Fruit fly (Drosophila melanogaster) whole organism, pupa: ENCODE results near the gene Fam92.

ENCODE experiments used
- CG10348 ChIP-seq: fragments of 200-800 bp; sonication (Bioruptor generic); IDR thresholded peaks from 2 replicates; pipeline ENCODE4 v1.3.6; 2022; ENCODE audit warnings: missing biosample characterization, missing genetic modification characterization
- CG12605 ChIP-seq: fragments of 200-800 bp; sonication (Bioruptor generic); IDR thresholded peaks from 2 replicates; pipeline ENCODE4 v1.3.6; 2022; ENCODE audit warnings: missing biosample characterization, missing genetic modification characterization
- CG13204 ChIP-seq: fragments of 200-800 bp; sonication (Bioruptor generic); optimal IDR thresholded peaks from 2 replicates; lab custom pipeline; 2018; ENCODE audit warnings: missing biosample characterization, mild to moderate bottlenecking, missing genetic modification characterization, moderate library complexity
- CG14655 ChIP-seq: fragments of 200-800 bp; sonication (Bioruptor generic); optimal IDR thresholded peaks from 3 replicates; lab custom pipeline; 2017; ENCODE audit warnings: mild to moderate bottlenecking, missing biosample characterization, missing genetic modification reagents, missing genetic modification characterization
- CG15710 ChIP-seq: fragments of 200-800 bp; sonication (Bioruptor generic); optimal IDR thresholded peaks from 2 replicates; lab custom pipeline; 2018; ENCODE audit warnings: missing biosample characterization, mild to moderate bottlenecking, missing genetic modification characterization, moderate library complexity
- CG17806 ChIP-seq: fragments of 200-800 bp; sonication (Bioruptor generic); optimal IDR thresholded peaks from 2 replicates; lab custom pipeline; 2018; ENCODE audit warnings: missing biosample characterization, mild to moderate bottlenecking, missing genetic modification characterization, moderate library complexity
- CG32121 ChIP-seq: fragments of 200-800 bp; sonication (Bioruptor generic); IDR thresholded peaks from 2 replicates; pipeline ENCODE4 v1.3.6; 2022; ENCODE audit warnings: missing biosample characterization, missing genetic modification characterization
- CG34367 ChIP-seq: fragments of 200-800 bp; sonication (Bioruptor generic); optimal IDR thresholded peaks from 2 replicates; lab custom pipeline; 2018; ENCODE audit warnings: missing biosample characterization, mild to moderate bottlenecking, missing genetic modification characterization
- CG4496 ChIP-seq: fragments of 200-800 bp; sonication (Bioruptor generic); IDR thresholded peaks from 3 replicates; pipeline ENCODE4 v1.3.6; 2022; ENCODE audit warnings: missing biosample characterization, missing genetic modification characterization
- CG8159 ChIP-seq: fragments of 200-800 bp; sonication (Bioruptor generic); optimal IDR thresholded peaks from 3 replicates; lab custom pipeline; 2018; ENCODE audit warnings: missing biosample characterization, mild to moderate bottlenecking, missing genetic modification characterization, moderate library complexity
- CG8301 ChIP-seq: fragments of 200-800 bp; sonication (Bioruptor generic); optimal IDR thresholded peaks from 2 replicates; lab custom pipeline; 2018; ENCODE audit warnings: missing biosample characterization, mild to moderate bottlenecking, missing genetic modification characterization
- CG9948 ChIP-seq: fragments of 200-800 bp; sonication (Bioruptor generic); optimal IDR thresholded peaks from 2 replicates; lab custom pipeline; 2018; ENCODE audit warnings: missing biosample characterization, mild to moderate bottlenecking, missing genetic modification characterization, moderate library complexity
- D1 ChIP-seq: fragments of 200-800 bp; sonication (Bioruptor generic); optimal IDR thresholded peaks from 2 replicates; lab custom pipeline; 2018; ENCODE audit warnings: missing biosample characterization, mild to moderate bottlenecking, missing genetic modification characterization, moderate library complexity
- EcR ChIP-seq: fragments of 200-800 bp; sonication (Bioruptor generic); optimal IDR thresholded peaks from 3 replicates; lab custom pipeline; 2019; ENCODE audit warnings: missing biosample characterization, missing genetic modification characterization, mild to moderate bottlenecking, moderate library complexity, missing genetic modification reagents
- Ets98B ChIP-seq: fragments of 200-800 bp; sonication (Bioruptor generic); IDR thresholded peaks from 2 replicates; pipeline ENCODE4 v1.3.6; 2022; ENCODE audit warnings: missing biosample characterization, missing genetic modification characterization
- Pif1A ChIP-seq: fragments of 200-800 bp; sonication (Bioruptor generic); optimal IDR thresholded peaks from 3 replicates; lab custom pipeline; 2016; ENCODE audit warnings: missing biosample characterization, missing genetic modification characterization
- Pif1B ChIP-seq: fragments of 200-800 bp; sonication (Bioruptor generic); optimal IDR thresholded peaks from 3 replicates; lab custom pipeline; 2016; ENCODE audit warnings: missing biosample characterization, missing genetic modification characterization
- Snoo ChIP-seq: fragments of 200-800 bp; sonication (Bioruptor generic); optimal IDR thresholded peaks from 3 replicates; lab custom pipeline; 2017; ENCODE audit warnings: missing biosample characterization, mild to moderate bottlenecking, missing genetic modification characterization, inconsistent platforms
- fd96Ca ChIP-seq: fragments of 200-800 bp; sonication (Bioruptor generic); IDR thresholded peaks from 3 replicates; pipeline ENCODE4 v1.3.6; 2022; ENCODE audit warnings: missing biosample characterization, missing genetic modification characterization
- gl ChIP-seq: fragments of 200-800 bp; sonication (Bioruptor generic); optimal IDR thresholded peaks from 2 replicates; lab custom pipeline; 2018; ENCODE audit warnings: missing biosample characterization, mild to moderate bottlenecking, missing genetic modification characterization
- rn ChIP-seq: fragments of 200-800 bp; sonication (Bioruptor generic); IDR thresholded peaks from 2 replicates; pipeline ENCODE4 v1.3.6; 2022; ENCODE audit warnings: missing biosample characterization, missing genetic modification characterization

The Fam92 gene

DNA sequence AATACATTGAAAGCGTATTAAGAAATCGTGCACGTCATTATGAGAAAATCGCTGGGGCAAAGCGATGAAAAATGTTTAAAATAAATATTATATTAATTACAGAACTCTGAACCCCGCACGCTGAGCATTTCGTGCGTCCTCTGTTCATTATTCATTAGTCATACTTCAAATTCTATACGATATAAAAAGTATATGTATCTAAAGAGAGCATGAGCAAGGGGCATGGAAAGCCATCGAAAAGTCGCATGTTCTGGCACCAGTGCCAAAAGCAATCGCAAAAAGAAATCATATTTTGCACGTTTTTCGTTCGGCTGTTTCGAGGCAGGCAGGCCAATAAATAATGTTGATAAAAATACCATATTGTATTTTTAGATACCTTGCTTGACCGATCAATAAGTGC, 34.5 kb downstream of the Fam92 start:
- TF ChIP-seq EcR (GFP tag; lab: Kevin White, UChicago) (no peak), CG10348 (GFP tag; lab: Robert Waterston, UW) (no peak), CG14655 (GFP tag; lab: Kevin White, UChicago) (no peak), CG9948 (no peak), gl (tag; lab: Kevin White, UChicago) (no peak), Pif1A (GFP tag; lab: Kevin White, UChicago) (no peak), rn (GFP tag; lab: Robert Waterston, UW) (no peak)

DNA sequence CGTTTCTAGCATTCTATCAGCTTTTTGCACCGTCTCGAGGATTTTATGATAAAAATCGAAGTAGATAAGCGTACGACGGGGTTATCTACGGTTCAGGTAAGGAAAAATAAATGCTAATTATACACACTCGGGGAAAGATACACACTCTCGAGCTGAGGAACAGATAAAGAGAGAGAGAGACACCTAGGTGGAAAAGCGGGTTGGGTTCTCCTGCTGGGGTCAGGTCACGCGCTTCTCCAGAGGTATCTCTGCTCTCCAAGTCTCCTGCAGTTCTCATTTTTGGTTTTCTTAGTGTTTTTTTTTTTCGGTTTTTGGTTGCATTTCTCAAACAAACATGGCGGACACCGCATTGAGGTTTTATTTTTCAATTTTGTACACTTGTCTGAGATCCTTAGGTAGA, 35.1 kb downstream of the Fam92 start:
- TF ChIP-seq Pif1A (GFP tag; lab: Kevin White, UChicago) (no peak), Snoo (tag; lab: Kevin White, UChicago) (no peak), EcR (GFP tag; lab: Kevin White, UChicago) (no peak), rn (GFP tag; lab: Robert Waterston, UW) (no peak), CG10348 (GFP tag; lab: Robert Waterston, UW) (no peak), CG15710 (tag; lab: Kevin White, UChicago) (no peak), CG32121 (GFP tag; lab: Robert Waterston, UW) (no peak)
- TF ChIP-seq, all 21 proteins: peak for 0

dm6 chr2L:12460767-12461739, 36.3 kb downstream of the Fam92 start:
- TF ChIP-seq CG34367 (tag; lab: Kevin White, UChicago) (peak; percentile 55), Pif1A (GFP tag; lab: Kevin White, UChicago) (peak; percentile 65), Ets98B (GFP tag; lab: Robert Waterston, UW) (peak; percentile 74), CG10348 (GFP tag; lab: Robert Waterston, UW) (no peak), CG15710 (tag; lab: Kevin White, UChicago) (peak; percentile 21), CG17806 (tag; lab: Kevin White, UChicago) (peak; percentile 28), CG8301 (tag; lab: Kevin White, UChicago) (peak; percentile 28), rn (GFP tag; lab: Robert Waterston, UW) (0 out of 2 replicates have a peak, but pooled peaks have one; percentile 23), Pif1B (GFP tag; lab: Kevin White, UChicago) (peak; percentile 77), CG4496 (peak; percentile 69; the same call in 2 of the 3 replicates), EcR (GFP tag; lab: Kevin White, UChicago) (peak; percentile 62), D1 (tag; lab: Kevin White, UChicago) (peak; percentile 20), Snoo (tag; lab: Kevin White, UChicago) (peak; percentile 58), fd96Ca (GFP tag; lab: Robert Waterston, UW) (no peak; the same call in 1 of the 3 replicates), CG13204 (GFP tag; lab: Kevin White, UChicago) (peak; percentile 27), CG14655 (GFP tag; lab: Kevin White, UChicago) (peak; percentile 31), CG9948 (peak; percentile 9), gl (tag; lab: Kevin White, UChicago) (peak; percentile 65), CG32121 (GFP tag; lab: Robert Waterston, UW) (peak; percentile 68), CG8159 (tag; lab: Kevin White, UChicago) (peak; percentile 30), CG12605 (peak; percentile 79)

DNA sequence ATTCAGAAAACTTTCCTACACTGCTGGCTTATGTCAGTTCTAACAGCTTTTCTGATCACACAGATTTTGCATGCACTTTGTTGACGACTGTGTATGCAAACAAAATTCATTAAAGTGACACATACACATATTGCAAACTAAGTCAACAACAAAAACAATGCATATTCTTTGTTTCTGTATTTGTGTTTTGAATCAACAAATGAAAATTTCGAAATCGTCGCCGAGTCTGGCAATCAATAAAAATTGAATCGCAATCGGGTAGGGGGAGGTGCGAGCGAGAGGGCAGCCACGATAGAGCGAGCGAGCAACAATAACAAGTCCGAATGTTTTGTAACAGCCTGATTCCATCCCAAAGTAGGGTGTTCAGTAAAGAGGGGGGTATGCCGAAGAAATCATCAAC, 38.3 kb downstream of the Fam92 start:
- TF ChIP-seq CG17806 (tag; lab: Kevin White, UChicago) (no peak), D1 (tag; lab: Kevin White, UChicago) (no peak)
- TF ChIP-seq, all 21 proteins: peak for 0

- TF ChIP-seq CG12605, result no peak
- no peak for TF ChIP-seq Pif1B (GFP tag; lab: Kevin White, UChicago)
- no peak for TF ChIP-seq rn (GFP tag; lab: Robert Waterston, UW)
- no peak for TF ChIP-seq Snoo (tag; lab: Kevin White, UChicago)
- no peak for TF ChIP-seq CG17806 (tag; lab: Kevin White, UChicago)
- no peak for TF ChIP-seq CG10348 (GFP tag; lab: Robert Waterston, UW)
- no peak for TF ChIP-seq CG15710 (tag; lab: Kevin White, UChicago)
- no peak for TF ChIP-seq CG8301 (tag; lab: Kevin White, UChicago)
- no peak for TF ChIP-seq CG4496
- TF ChIP-seq CG14655 (GFP tag; lab: Kevin White, UChicago), result no peak
- no peak for TF ChIP-seq CG32121 (GFP tag; lab: Robert Waterston, UW)
- no peak for TF ChIP-seq CG34367 (tag; lab: Kevin White, UChicago)
- TF ChIP-seq CG9948, result no peak
- TF ChIP-seq CG8159 (tag; lab: Kevin White, UChicago), result no peak
- TF ChIP-seq CG13204 (GFP tag; lab: Kevin White, UChicago), result no peak
- TF ChIP-seq Pif1A (GFP tag; lab: Kevin White, UChicago), result no peak
Observed at dm6 chr2L:12464065-12464464, 39.4 kb downstream of the Fam92 start.
